Fruit fly (Drosophila melanogaster): ENCODE results near the gene Cralbp.

Gene Cralbp

DNA sequence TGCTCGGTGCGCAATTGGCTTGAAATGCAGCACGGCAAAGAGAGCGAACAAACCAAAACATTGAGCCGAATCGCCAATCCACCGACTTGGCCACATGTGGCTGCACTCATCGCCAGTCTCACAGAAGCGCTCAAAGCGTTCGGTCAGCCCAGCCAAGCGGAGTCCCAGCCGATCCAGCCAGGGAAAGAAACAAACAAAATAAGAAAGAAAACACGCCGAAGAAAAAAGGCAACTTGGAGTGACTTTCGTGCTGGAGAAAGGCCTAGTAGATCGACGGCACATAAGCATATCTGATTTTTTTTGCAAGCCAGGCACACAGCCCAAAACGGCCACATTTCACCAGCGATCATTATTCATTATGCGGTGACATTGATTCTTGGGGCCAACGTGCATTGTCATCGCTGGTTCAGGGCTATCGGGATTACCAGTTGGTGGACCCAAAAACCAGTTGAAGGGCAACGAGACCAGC, 15.6 kb upstream of the Cralbp start:
- TF ChIP-seq psq (optimal IDR thresholded peaks at IDR 0.05) (no peak), pan (optimal IDR thresholded peaks at IDR 0.05) (no peak), Dll (optimal IDR thresholded peaks at IDR 0.05) (no peak), EcR (GFP tag; optimal IDR thresholded peaks at IDR 0.05) (no peak), CG8478 (optimal IDR thresholded peaks at IDR 0.05) (no peak), usp (GFP tag; optimal IDR thresholded peaks at IDR 0.05) (no peak)

DNA sequence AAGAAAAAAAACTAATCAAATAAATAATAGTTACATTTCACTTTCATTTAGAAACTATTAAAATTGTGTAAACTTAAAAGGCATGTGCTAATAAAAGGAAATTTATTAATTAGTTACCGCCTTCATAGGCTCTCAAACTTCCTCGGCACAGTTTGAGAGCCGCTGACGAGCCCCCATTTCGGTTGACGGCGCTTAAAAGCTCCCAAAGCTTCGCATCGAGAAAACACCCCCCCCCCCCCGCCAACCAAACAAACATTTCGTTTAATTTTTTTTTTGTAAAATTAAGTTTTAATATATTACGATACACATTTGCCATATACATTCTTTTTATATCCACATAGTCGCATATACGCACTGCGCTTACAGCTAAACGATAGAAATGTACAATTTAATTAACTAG, 10.8 kb upstream of the Cralbp start:
- TF ChIP-seq psq (optimal IDR thresholded peaks at IDR 0.05) (no peak), Dll (optimal IDR thresholded peaks at IDR 0.05) (no peak), usp (GFP tag; optimal IDR thresholded peaks at IDR 0.05) (no peak), pan (optimal IDR thresholded peaks at IDR 0.05) (no peak), CG8478 (optimal IDR thresholded peaks at IDR 0.05) (no peak), EcR (GFP tag; optimal IDR thresholded peaks at IDR 0.05) (no peak)

DNA sequence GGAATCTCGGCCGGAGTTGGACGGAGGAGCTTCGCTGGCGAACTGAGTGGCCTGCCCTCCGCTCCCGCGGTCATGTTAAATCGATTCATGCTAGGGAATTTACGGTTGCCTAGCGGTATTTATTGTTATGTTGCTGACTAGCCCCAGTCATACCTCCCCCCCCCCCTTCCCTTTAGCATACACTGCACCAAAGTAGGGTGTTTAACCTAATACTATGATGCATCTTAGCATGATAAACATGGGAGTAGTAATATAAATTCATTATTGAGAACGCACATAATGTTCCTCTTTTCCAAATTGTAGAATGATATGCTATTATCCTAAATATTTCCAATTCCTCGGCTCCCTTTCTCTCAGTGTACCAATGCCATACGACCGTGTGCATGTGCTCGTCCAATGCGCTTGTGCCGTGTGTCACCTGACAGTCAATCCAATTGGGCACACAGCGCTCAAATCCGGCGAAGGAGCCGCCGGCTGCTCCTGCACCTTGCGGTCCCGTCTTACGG, 10.0 kb upstream of the Cralbp start, which contains the start of gene Tektin-C:
Gene Tektin-C (minus strand): TSS at position 51 of the 506 bp plus-strand sequence.
- TF ChIP-seq usp (GFP tag; optimal IDR thresholded peaks at IDR 0.05) (no peak), EcR (GFP tag; optimal IDR thresholded peaks at IDR 0.05) (no peak), pan (optimal IDR thresholded peaks at IDR 0.05) (no peak), Dll (optimal IDR thresholded peaks at IDR 0.05) (no peak), CG8478 (optimal IDR thresholded peaks at IDR 0.05) (no peak), psq (optimal IDR thresholded peaks at IDR 0.05) (no peak)

DNA sequence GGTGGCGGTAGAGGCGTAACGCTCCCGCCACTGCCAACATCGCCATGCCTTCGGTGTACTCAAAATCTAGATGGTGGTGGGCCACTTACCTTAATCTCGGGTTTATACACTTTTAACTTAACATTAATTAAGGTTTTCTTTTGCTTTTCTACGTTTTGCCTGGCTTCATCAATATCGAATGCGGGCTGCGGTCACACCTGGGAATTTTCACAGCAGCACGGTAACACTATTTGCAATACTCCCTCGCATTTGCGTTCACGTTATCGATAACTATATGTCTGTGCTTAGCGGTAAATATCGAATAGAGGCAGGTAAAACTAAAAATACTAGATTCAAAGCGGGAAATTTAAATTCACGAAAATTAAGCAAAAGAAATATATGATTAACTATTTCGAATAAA, 7.4 kb upstream of the Cralbp start, which contains the start of gene Bre1:
Gene Bre1 (minus strand): TSS at position 226 of the 400 bp plus-strand sequence.
- TF ChIP-seq CG8478 (optimal IDR thresholded peaks at IDR 0.05) (no peak), Dll (optimal IDR thresholded peaks at IDR 0.05) (no peak), usp (GFP tag; optimal IDR thresholded peaks at IDR 0.05) (no peak), psq (optimal IDR thresholded peaks at IDR 0.05) (no peak)

DNA sequence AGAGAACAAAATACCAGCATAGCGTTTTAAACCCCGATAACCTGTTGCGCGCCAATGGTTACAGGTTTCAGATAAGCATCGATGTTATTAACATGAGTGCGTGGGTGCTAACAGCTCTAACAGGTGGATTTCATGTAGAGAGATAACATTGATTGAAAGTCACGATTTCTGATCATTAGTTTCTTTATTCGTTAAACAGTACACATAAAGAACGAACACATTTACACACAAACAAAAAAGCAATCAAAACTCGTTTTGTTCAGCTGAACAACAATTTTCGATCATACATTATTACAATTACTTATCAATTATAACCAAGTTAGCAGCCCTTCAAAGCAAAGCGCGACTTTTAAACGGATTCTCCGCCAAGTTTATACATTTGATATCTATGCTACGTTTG, 3.1 kb upstream of the Cralbp start:
- no peak for TF ChIP-seq CG8478 (optimal IDR thresholded peaks at IDR 0.05)
- TF ChIP-seq EcR (GFP tag; optimal IDR thresholded peaks at IDR 0.05): no peak
- TF ChIP-seq Dll (optimal IDR thresholded peaks at IDR 0.05): no peak
- no peak for TF ChIP-seq usp (GFP tag; optimal IDR thresholded peaks at IDR 0.05)
- TF ChIP-seq psq (optimal IDR thresholded peaks at IDR 0.05): no peak
- no peak for TF ChIP-seq pan (optimal IDR thresholded peaks at IDR 0.05)

DNA sequence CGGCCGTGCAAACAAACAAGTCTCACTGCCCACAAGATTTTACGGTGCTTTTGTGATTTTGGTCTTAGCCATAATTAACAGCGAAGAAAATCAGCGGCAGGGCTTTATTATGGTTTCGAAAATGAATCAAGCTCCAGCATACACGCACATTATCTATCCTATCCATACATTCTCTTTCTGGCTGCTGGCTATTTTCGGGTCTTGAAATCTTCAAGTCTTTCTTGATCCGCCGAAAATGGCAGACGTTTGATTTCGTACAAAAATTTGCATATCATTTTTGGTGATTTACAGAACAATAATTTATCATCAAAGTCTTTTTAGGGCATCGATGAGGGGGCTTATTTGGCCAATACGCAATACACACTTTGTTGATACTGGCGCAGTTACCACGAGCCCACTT, 2.3 kb upstream of the Cralbp start:
- TF ChIP-seq Dll (optimal IDR thresholded peaks at IDR 0.05) (no peak), CG8478 (optimal IDR thresholded peaks at IDR 0.05) (no peak), usp (GFP tag; optimal IDR thresholded peaks at IDR 0.05) (no peak), EcR (GFP tag; optimal IDR thresholded peaks at IDR 0.05) (no peak), pan (optimal IDR thresholded peaks at IDR 0.05) (no peak)

DNA sequence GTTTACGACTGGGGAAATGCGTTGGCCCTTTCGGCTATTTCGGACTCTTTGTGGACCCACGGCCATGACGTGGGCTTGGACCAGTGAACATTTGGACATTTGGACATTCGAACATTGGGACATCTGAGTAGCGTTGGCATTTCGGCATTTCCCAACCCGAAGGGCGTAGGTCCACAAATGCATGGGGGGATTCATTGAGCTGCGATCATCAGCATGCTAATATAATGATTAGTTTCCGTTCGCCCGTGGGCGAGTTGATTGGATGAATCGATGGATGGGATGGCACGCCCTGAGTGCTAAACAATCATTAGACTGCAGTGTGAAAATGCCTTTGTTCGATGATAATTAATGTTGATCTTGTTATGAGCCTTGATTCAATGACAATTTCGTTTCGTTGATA, 958 bp upstream of the Cralbp start:
- TF ChIP-seq psq (optimal IDR thresholded peaks at IDR 0.05): no peak
- no peak for TF ChIP-seq CG8478 (optimal IDR thresholded peaks at IDR 0.05)
- TF ChIP-seq pan (optimal IDR thresholded peaks at IDR 0.05): no peak
- TF ChIP-seq Dll (optimal IDR thresholded peaks at IDR 0.05): no peak
- TF ChIP-seq usp (GFP tag; optimal IDR thresholded peaks at IDR 0.05): no peak
- TF ChIP-seq EcR (GFP tag; optimal IDR thresholded peaks at IDR 0.05): no peak

DNA sequence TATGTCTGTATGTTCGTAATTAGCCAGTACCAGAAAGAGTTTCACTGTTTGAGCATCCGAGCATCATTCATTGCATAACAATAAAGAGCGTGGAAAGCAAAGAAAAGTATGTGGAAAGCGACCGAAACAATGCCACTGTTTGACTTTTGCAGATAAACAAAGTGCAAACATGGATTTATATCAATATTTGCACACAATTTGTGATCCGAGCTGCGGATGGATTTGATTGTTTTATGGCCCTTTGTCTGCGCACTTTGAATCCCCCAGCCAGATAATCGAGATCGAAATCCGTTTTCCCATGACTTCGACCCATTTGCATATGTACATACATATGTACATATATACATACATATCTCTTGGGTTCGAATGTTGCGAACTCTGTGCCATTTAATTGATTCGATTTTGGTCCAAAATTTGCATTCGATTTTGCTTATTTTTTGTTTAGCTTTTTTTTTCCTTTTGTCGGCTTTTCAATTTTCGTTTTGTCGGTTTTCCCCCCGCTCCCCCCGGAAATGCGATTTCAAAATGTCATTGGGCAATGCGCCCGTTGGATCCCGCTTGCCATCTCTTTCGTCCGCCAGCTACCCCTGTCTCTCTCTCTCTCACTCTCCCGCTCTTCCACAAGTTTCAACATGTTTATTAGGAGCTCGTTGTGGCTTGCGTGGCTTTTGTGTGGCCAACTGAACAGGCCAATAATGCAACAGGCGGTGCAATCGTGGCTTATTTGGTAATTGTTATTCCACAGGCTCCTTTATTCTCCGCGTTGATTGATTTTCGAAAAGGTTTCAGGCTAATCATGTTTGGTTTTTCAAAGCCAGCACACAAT, 1.1 kb downstream of the Cralbp start:
- no peak for TF ChIP-seq usp (GFP tag; optimal IDR thresholded peaks at IDR 0.05)
- TF ChIP-seq Dll (optimal IDR thresholded peaks at IDR 0.05): no peak
- TF ChIP-seq EcR (GFP tag; optimal IDR thresholded peaks at IDR 0.05): no peak
- TF ChIP-seq pan (optimal IDR thresholded peaks at IDR 0.05): no peak
- TF ChIP-seq CG8478 (optimal IDR thresholded peaks at IDR 0.05): no peak
- no peak for TF ChIP-seq psq (optimal IDR thresholded peaks at IDR 0.05)

DNA sequence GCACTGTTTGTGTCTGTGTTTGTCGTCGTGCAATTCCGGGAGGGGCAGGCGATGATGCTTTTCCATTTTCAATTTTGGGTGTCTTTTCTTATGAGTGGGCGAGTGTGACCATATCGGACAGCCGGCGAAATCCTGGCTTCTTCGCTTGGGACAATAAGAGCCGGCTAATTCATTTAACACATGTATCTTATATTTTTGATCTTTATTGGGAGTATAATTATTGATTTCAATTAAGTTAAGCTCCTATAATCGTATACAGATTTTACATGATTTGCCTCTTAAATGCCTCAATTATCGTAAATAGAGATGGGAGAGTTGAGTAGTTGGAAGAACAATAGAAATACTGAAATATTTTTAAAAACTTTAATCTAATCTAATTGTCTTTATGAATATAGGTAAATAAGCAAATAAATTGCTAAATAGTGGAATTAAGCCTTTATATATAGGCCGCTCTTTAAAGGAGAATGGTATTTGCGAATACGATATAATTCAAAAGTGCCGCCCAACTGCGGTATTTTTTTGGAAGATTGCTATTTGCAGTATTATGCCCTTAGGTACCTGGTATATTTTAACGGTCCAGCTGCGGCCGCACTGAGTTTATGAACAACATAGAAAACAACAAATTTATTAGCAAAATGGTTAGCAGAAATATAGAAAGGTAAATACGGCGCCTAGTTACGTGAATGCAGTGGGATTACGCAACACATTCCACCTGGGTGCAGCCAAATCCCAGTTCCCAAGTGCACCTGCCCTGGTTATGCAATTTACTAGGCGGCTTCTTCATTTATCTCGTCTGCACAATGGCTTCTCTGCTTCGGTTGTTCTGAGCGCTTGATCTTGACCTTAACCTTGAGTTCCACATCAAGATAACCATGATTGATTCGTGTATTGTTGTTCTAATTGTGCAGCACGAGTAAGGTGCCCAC, 6.8 kb downstream of the Cralbp start, which contains the start of the genes Myt1, PGRP-LD and Pmi:
Gene Myt1 (minus strand): TSS at position 116 of the 926 bp plus-strand sequence.
Gene PGRP-LD (plus strand): TSS at position 576 of the 926 bp plus-strand sequence.
Gene Pmi (plus strand): TSS at position 576 of the 926 bp plus-strand sequence.
- TF ChIP-seq pan (optimal IDR thresholded peaks at IDR 0.05) (no peak), psq (optimal IDR thresholded peaks at IDR 0.05) (no peak), Dll (optimal IDR thresholded peaks at IDR 0.05) (no peak), EcR (GFP tag; optimal IDR thresholded peaks at IDR 0.05) (no peak)

DNA sequence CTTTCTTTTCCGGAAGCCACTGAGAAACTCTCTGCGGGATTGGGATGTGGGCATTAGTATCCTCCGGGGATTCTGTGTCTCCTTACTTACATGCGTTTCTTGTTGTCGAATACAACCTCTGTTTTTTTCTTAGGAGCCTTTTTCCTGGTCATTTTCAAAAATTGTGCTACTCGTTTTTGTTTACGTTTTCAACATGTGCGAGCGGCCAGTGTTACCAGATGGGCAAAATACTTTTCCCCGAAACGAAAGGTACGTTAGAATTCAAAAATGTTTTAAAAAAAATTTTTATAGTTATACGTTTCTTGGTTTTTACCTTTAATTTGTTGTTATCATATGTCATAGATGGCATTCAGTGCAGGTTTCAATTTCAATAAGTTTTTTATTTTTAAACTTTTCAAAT, 9.4 kb downstream of the Cralbp start, which contains the start of gene vito:
Gene vito (minus strand): TSS at position 220 of the 400 bp plus-strand sequence.
- TF ChIP-seq EcR (GFP tag; optimal IDR thresholded peaks at IDR 0.05) (no peak), psq (optimal IDR thresholded peaks at IDR 0.05) (no peak), Dll (optimal IDR thresholded peaks at IDR 0.05) (no peak), CG8478 (optimal IDR thresholded peaks at IDR 0.05) (no peak), pan (optimal IDR thresholded peaks at IDR 0.05) (no peak), usp (GFP tag; optimal IDR thresholded peaks at IDR 0.05) (no peak)

DNA sequence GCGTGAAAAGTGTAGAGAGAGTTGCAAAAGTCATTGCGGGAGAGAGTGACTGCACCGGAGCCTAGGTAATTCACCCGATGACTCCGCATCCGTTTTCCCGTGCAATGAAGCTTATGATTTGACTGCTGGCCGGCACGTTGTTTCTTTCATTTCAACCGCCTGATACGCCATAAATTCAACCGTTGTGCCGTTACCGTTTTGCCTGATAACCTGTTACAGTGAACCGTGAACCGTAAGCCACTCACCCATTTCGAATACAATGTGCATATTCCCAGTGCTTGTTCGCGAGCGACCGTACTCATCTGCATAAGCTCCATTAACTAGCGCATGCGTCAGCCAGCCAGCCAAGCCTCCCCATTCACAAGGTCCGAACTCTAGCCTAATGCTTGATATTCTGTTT, 11.7 kb downstream of the Cralbp start:
- TF ChIP-seq pan (optimal IDR thresholded peaks at IDR 0.05): no peak
- TF ChIP-seq usp (GFP tag; optimal IDR thresholded peaks at IDR 0.05): no peak
- no peak for TF ChIP-seq psq (optimal IDR thresholded peaks at IDR 0.05)
- no peak for TF ChIP-seq Dll (optimal IDR thresholded peaks at IDR 0.05)
- no peak for TF ChIP-seq CG8478 (optimal IDR thresholded peaks at IDR 0.05)
- no peak for TF ChIP-seq EcR (GFP tag; optimal IDR thresholded peaks at IDR 0.05)
